Worm (Caenorhabditis elegans) whole organism, L2 larva: ENCODE data around the gene C40A11.3.

Experiments used
- F13H6.1 ChIP-seq: sonication (generic microtip); optimal IDR thresholded peaks from 2 replicates; lab custom pipeline; 2016; ENCODE audit warnings: missing genetic modification characterization, missing compliant biosample characterization
- blmp-1 ChIP-seq: sonication (generic microtip); optimal IDR thresholded peaks from 2 replicates; lab custom pipeline; 2017; ENCODE audit warnings: missing genetic modification characterization, mild to moderate bottlenecking, missing compliant biosample characterization, antibody characterized with exemption, moderate library complexity; ENCODE audit not compliant: insufficient read depth
- ceh-82 ChIP-seq: fragments of 150-350 bp; optimal IDR thresholded peaks from 2 replicates; lab custom pipeline; 2014; ENCODE audit warnings: missing biosample characterization, missing genetic modification characterization
- elt-3 ChIP-seq: sonication (generic microtip); optimal IDR thresholded peaks from 2 replicates; lab custom pipeline; 2017; ENCODE audit warnings: missing biosample characterization, missing genetic modification characterization
- nhr-11 ChIP-seq: fragments of 150-350 bp; optimal IDR thresholded peaks from 2 replicates; lab custom pipeline; 2014; ENCODE audit warnings: missing biosample characterization, missing genetic modification characterization
- nhr-23 ChIP-seq: fragments of 150-350 bp; optimal IDR thresholded peaks from 2 replicates; lab custom pipeline; 2014; ENCODE audit warnings: missing biosample characterization, missing genetic modification reagents, missing genetic modification characterization
- nhr-237 ChIP-seq: fragments of 150-350 bp; optimal IDR thresholded peaks from 2 replicates; lab custom pipeline; 2014; ENCODE audit warnings: missing biosample characterization, missing genetic modification characterization
- nhr-77 ChIP-seq: fragments of 150-350 bp; optimal IDR thresholded peaks from 2 replicates; lab custom pipeline; 2014; ENCODE audit warnings: missing biosample characterization, missing genetic modification characterization
- sma-9 ChIP-seq, 2 experiments: fragments of 150-350 bp in 1 of 2; sonication (generic microtip) in 1 of 2; optimal IDR thresholded peaks; 2 replicates each; lab custom pipeline; 2014 to 2016; ENCODE audit warnings: missing genetic modification characterization in 2 of 2, mild to moderate bottlenecking in 1 of 2, missing biosample characterization in 1 of 2, missing compliant biosample characterization in 1 of 2, missing genetic modification reagents in 1 of 2, moderate library complexity in 1 of 2
- zag-1 ChIP-seq: fragments of 150-350 bp; optimal IDR thresholded peaks from 2 replicates; lab custom pipeline; 2014; ENCODE audit warnings: missing biosample characterization, missing genetic modification characterization

- no peak for TF ChIP-seq sma-9 (GFP tag; optimal IDR thresholded peaks at IDR 0.05; lab: Kevin White, UChicago)
- no peak for TF ChIP-seq sma-9 (tag; optimal IDR thresholded peaks at IDR 0.05; lab: Kevin White, UChicago)
- no peak for TF ChIP-seq elt-3 (tag; lab: Kevin White, UChicago)
- TF ChIP-seq F13H6.1: no peak
- no peak for TF ChIP-seq ceh-82 (tag; lab: Kevin White, UChicago)
- no peak for TF ChIP-seq nhr-237 (tag; lab: Kevin White, UChicago)
- no peak for TF ChIP-seq nhr-23 (tag; lab: Kevin White, UChicago)
- no peak for TF ChIP-seq nhr-11 (tag; lab: Kevin White, UChicago)
- TF ChIP-seq zag-1 (tag; lab: Kevin White, UChicago): no peak
- no peak for TF ChIP-seq nhr-77 (tag; lab: Kevin White, UChicago)
- no peak for TF ChIP-seq blmp-1 (tag; lab: Kevin White, UChicago)
Observed at ce11 chrII:2146900-2147375, 6.0 kb downstream of the C40A11.3 start, which contains the start of gene C40A11.2.
